Fruit fly (Drosophila melanogaster): Measurements from ENCODE around the gene CG12278.

The CG12278 gene

DNA sequence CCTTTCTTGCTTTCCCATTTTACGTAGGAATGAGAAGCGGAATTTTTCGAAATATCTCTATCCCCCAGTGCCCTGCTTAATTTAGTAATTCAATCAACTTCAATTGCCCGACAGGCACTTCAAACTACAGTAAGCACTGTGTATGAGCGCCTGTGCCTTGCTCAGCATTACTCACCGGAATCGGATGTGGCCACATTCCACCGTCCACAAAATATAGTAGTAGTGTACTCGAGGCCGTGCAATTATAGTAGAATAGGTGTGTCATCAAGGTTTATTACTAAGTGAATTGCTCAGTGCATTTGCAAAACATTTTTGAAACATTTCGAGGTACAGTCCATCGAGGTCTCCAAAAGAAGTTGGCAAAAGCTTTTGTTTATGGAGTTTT is 21.8 kb downstream of the CG12278 start:
- TF ChIP-seq ro (GFP tag; IDR thresholded peaks at IDR 0.05) (no peak), slbo (GFP tag; IDR thresholded peaks at IDR 0.05) (0 out of 2 replicates have a peak, but pooled peaks have one; percentile 19), her (GFP tag; optimal IDR thresholded peaks at IDR 0.05) (peak; percentile 12), CG12769 (tag; optimal IDR thresholded peaks at IDR 0.05) (peak; percentile 54), CG17328 (GFP tag; IDR thresholded peaks at IDR 0.05) (0 out of 2 replicates have a peak, but pooled peaks have one; percentile 24), CG18619 (GFP tag; optimal IDR thresholded peaks at IDR 0.05) (peak; percentile 24), sob (GFP tag; IDR thresholded peaks at IDR 0.05) (peak; percentile 40; the same call in 1 of the 2 replicates), HLH3B (GFP tag; IDR thresholded peaks at IDR 0.05) (0 out of 2 replicates have a peak, but pooled peaks have one; percentile 21), CG2202 (tag; optimal IDR thresholded peaks at IDR 0.05) (no peak), pros (GFP tag; optimal IDR thresholded peaks at IDR 0.05) (no peak), Ptx1 (GFP tag; IDR thresholded peaks at IDR 0.05) (0 out of 2 replicates have a peak, but pooled peaks have one; percentile 17), gem (tag; optimal IDR thresholded peaks at IDR 0.05) (no peak), kay (GFP tag; optimal IDR thresholded peaks at IDR 0.05) (peak; percentile 51), CG8290 (GFP tag; optimal IDR thresholded peaks at IDR 0.05) (no peak), CG8290 (tag; optimal IDR thresholded peaks at IDR 0.05) (peak in 1 of 2 experiments; percentile 48), Trl (optimal IDR thresholded peaks at IDR 0.05) (peak in 1 of 2 experiments; percentile 31), Trl (GFP tag; optimal IDR thresholded peaks at IDR 0.05) (no peak), lov (optimal IDR thresholded peaks at IDR 0.05) (no peak), lov (GFP tag; IDR thresholded peaks at IDR 0.05) (0 out of 3 replicates have a peak, but pooled peaks have one; percentile 44), CG1603 (tag; optimal IDR thresholded peaks at IDR 0.05) (peak; percentile 28), Oli (tag; optimal IDR thresholded peaks at IDR 0.05) (peak; percentile 18), h (optimal IDR thresholded peaks at IDR 0.05) (no peak), CG15514 (GFP tag; optimal IDR thresholded peaks at IDR 0.05) (peak; percentile 15), pnt (GFP tag; optimal IDR thresholded peaks at IDR 0.05) (no peak), ttk (GFP tag; IDR thresholded peaks at IDR 0.05) (0 out of 2 replicates have a peak, but pooled peaks have one; percentile 18), prd (optimal IDR thresholded peaks at IDR 0.05) (no peak), prd (GFP tag; IDR thresholded peaks at IDR 0.05) (0 out of 3 replicates have a peak, but pooled peaks have one; percentile 14), Ets65A (GFP tag) (peak; percentile 2), CG14014 (GFP tag; IDR thresholded peaks at IDR 0.05) (peak; percentile 28; the same call in 1 of the 2 replicates), CG11085 (GFP tag; IDR thresholded peaks at IDR 0.05) (no peak), ftz-f1 (GFP tag; optimal IDR thresholded peaks at IDR 0.05) (peak; percentile 32), grau (tag; optimal IDR thresholded peaks at IDR 0.05) (peak; percentile 89), CG32532 (GFP tag; IDR thresholded peaks at IDR 0.05) (peak; percentile 24; the same call in 1 of the 2 replicates), H15 (GFP tag; IDR thresholded peaks at IDR 0.05) (peak; percentile 30; the same call in 1 of the 3 replicates), row (GFP tag; IDR thresholded peaks at IDR 0.05) (peak; percentile 40; the same call in 2 of the 3 replicates), sens (GFP tag) (peak; percentile 66), CG2889 (GFP tag; IDR thresholded peaks at IDR 0.05) (0 out of 3 replicates have a peak, but pooled peaks have one; percentile 10), sens-2 (GFP tag; IDR thresholded peaks at IDR 0.05) (no peak), CG18262 (tag; optimal IDR thresholded peaks at IDR 0.05) (no peak), bsh (GFP tag; optimal IDR thresholded peaks at IDR 0.05) (no peak), pan (optimal IDR thresholded peaks at IDR 0.05) (no peak), pan (GFP tag; optimal IDR thresholded peaks at IDR 0.05 in 1 of 2, IDR thresholded peaks at IDR 0.05 in 1 of 2) (peak in 1 of 2 experiments; percentile 9), CG2199 (GFP tag; IDR thresholded peaks at IDR 0.05) (peak; percentile 62; the same call in 1 of the 3 replicates), Rfx (GFP tag; IDR thresholded peaks at IDR 0.05) (peak; percentile 30; the same call in 1 of the 2 replicates), Med (GFP tag) (peak; percentile 87), dysf (GFP tag; IDR thresholded peaks at IDR 0.05) (0 out of 3 replicates have a peak, but pooled peaks have one; percentile 30), zfh1 (GFP tag; IDR thresholded peaks at IDR 0.05) (0 out of 3 replicates have a peak, but pooled peaks have one; percentile 24)
